Fruit fly (Drosophila melanogaster): ENCODE results near the gene RabX4.

DNA sequence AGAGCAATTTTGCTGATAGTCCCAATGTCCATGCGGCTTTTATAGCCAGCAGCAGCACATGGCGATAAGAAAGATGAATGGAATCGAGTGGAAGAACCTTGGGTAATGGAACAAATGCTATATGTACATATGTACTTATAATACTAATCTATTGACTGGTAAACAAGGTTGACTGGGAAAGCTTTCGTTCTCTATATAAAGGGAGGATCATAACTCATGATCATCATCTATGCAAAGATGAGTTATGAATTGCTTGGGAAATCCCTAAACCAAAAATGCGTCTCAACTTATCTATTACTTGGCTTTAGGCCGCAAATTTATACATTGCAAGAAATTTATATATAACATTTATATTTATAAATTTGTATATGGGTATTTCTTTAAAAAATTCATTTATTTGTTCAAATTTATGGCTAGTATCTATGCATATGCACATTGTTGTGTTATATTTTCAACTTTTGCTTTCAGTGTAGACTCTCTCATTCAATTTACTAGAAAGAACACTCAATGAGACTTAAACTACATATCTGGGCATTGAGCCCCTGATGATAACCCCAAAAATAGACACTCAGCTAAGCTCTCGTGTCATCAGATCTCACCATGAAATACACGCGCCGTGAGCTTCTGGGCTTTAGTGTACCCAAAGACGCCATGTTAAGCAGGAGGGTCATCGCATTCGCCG lies 36.7 kb upstream of the RabX4 start, which contains the start of the genes Srg1 and Elal:
- TF ChIP-seq CG8632 (GFP tag; optimal IDR thresholded peaks at IDR 0.05) (no peak), CG11902 (GFP tag; optimal IDR thresholded peaks at IDR 0.05) (no peak), OdsH (GFP tag; optimal IDR thresholded peaks at IDR 0.05) (no peak), CG31627 (GFP tag; optimal IDR thresholded peaks at IDR 0.05) (no peak), Eip75B (GFP tag; optimal IDR thresholded peaks at IDR 0.05) (no peak), vri (GFP tag; optimal IDR thresholded peaks at IDR 0.05) (no peak), topi (GFP tag; optimal IDR thresholded peaks at IDR 0.05) (no peak), CG16779 (tag; optimal IDR thresholded peaks at IDR 0.05) (no peak), CG6276 (GFP tag; optimal IDR thresholded peaks at IDR 0.05) (no peak)

All from whole organism, prepupa.